Worm (Caenorhabditis elegans): Measurements from ENCODE around the gene Y73B6BL.37.

The Y73B6BL.37 gene

ce11 chrIV:6500433-6500832 is 13.3 kb downstream of the Y73B6BL.37 start:
- no peak for TF ChIP-seq cey-2 (tag; optimal IDR thresholded peaks at IDR 0.05; ENCODE audit: borderline replicate concordance, insufficient read depth)
- no peak for TF ChIP-seq jun-1 (tag; optimal IDR thresholded peaks at IDR 0.05)
- TF ChIP-seq Y48G9A.11 (GFP tag; IDR thresholded peaks at IDR 0.05) = no peak
- no peak for TF ChIP-seq dmd-8 (GFP tag; IDR thresholded peaks at IDR 0.05)
- TF ChIP-seq tag-97 (GFP tag; IDR thresholded peaks at IDR 0.05) = no peak
- TF ChIP-seq F44E2.7 (GFP tag; IDR thresholded peaks at IDR 0.05) = no peak
- TF ChIP-seq unc-62 (GFP tag; optimal IDR thresholded peaks at IDR 0.05 in 1 of 2) = peak in 1 of 2 experiments; percentile 96
- no peak for TF ChIP-seq unc-62 (tag; optimal IDR thresholded peaks at IDR 0.05)
- no peak for TF ChIP-seq saeg-2 (GFP tag; IDR thresholded peaks at IDR 0.05)

ce11 chrIV:6500843-6501242 is 13.7 kb downstream of the Y73B6BL.37 start:
- TF ChIP-seq zip-2 (tag; optimal IDR thresholded peaks at IDR 0.05) (no peak), spr-1 (tag; optimal IDR thresholded peaks at IDR 0.05) (no peak), mxl-3 (GFP tag; optimal IDR thresholded peaks at IDR 0.05) (no peak), lin-13 (GFP tag; optimal IDR thresholded peaks at IDR 0.05) (no peak), duxl-1 (tag; optimal IDR thresholded peaks at IDR 0.05; ENCODE audit: poor library complexity) (no peak), zfp-3 (GFP tag; conservative IDR thresholded peaks at IDR 0.05) (no peak), nhr-11 (tag; optimal IDR thresholded peaks at IDR 0.05) (no peak), nhr-111 (GFP tag; optimal IDR thresholded peaks at IDR 0.05) (no peak), hmg-1.1 (GFP tag; IDR thresholded peaks at IDR 0.05) (no peak), madf-5 (GFP tag; IDR thresholded peaks at IDR 0.05) (no peak), F37D6.2 (tag; optimal IDR thresholded peaks at IDR 0.05) (no peak), rbr-2 (tag; optimal IDR thresholded peaks at IDR 0.05) (no peak), ceh-32 (tag; optimal IDR thresholded peaks at IDR 0.05; ENCODE audit: poor library complexity) (no peak), mxl-2 (GFP tag; conservative IDR thresholded peaks at IDR 0.05) (no peak), nhr-28 (tag; optimal IDR thresholded peaks at IDR 0.05) (peak; percentile 29), ceh-82 (tag; optimal IDR thresholded peaks at IDR 0.05) (no peak), dve-1 (tag; optimal IDR thresholded peaks at IDR 0.05; ENCODE audit: insufficient read depth) (peak; percentile 91), lin-15B (tag; optimal IDR thresholded peaks at IDR 0.05) (no peak), Y48G9A.11 (GFP tag; IDR thresholded peaks at IDR 0.05) (no peak), daf-8 (GFP tag; IDR thresholded peaks at IDR 0.05) (no peak), mep-1 (tag; optimal IDR thresholded peaks at IDR 0.05) (peak; percentile 13), hlh-30 (tag; optimal IDR thresholded peaks at IDR 0.05; ENCODE audit: insufficient read depth) (peak; percentile 30), egl-27 (tag; optimal IDR thresholded peaks at IDR 0.05) (no peak), Y5F2A.4 (GFP tag; optimal IDR thresholded peaks at IDR 0.05) (no peak), ceh-44 (GFP tag; IDR thresholded peaks at IDR 0.05) (no peak), egl-43 (GFP tag; IDR thresholded peaks at IDR 0.05) (no peak), lsy-2 (tag; optimal IDR thresholded peaks at IDR 0.05) (peak in 1 of 2 experiments; percentile 6), dpl-1 (GFP tag; optimal IDR thresholded peaks at IDR 0.05) (no peak), pqm-1 (tag; optimal IDR thresholded peaks at IDR 0.05) (no peak), saeg-2 (GFP tag; IDR thresholded peaks at IDR 0.05) (no peak), Y75B8A.6 (GFP tag; IDR thresholded peaks at IDR 0.05) (no peak), Y105C5A.15 (GFP tag; IDR thresholded peaks at IDR 0.05) (no peak), ceh-20 (GFP tag; IDR thresholded peaks at IDR 0.05) (no peak), pha-4 (GFP tag; IDR thresholded peaks at IDR 0.05) (no peak), pha-4 (tag; optimal IDR thresholded peaks at IDR 0.05) (peak; percentile 92), F10B5.3 (tag; optimal IDR thresholded peaks at IDR 0.05) (no peak), F26F4.8 (GFP tag; conservative IDR thresholded peaks at IDR 0.05) (no peak), mdt-29 (GFP tag; IDR thresholded peaks at IDR 0.05) (no peak), nhr-41 (GFP tag; IDR thresholded peaks at IDR 0.05) (no peak), lin-1 (GFP tag; IDR thresholded peaks at IDR 0.05) (no peak), daf-16 (GFP tag; optimal IDR thresholded peaks at IDR 0.05) (no peak), daf-16 (tag; optimal IDR thresholded peaks at IDR 0.05) (peak; percentile 100), gei-8 (GFP tag; optimal IDR thresholded peaks at IDR 0.05) (no peak), jun-1 (tag; optimal IDR thresholded peaks at IDR 0.05) (no peak)
